Fruit fly (Drosophila melanogaster) whole organism, embryonic: ENCODE results near the gene hkb.
A peak's percentile ranks its signal among the peaks of the same experiment; 100 is the strongest.

Experiments used
- Bgb ChIP-seq: fragments of 200-800 bp; sonication (Bioruptor generic); IDR thresholded peaks from 2 replicates; pipeline ENCODE4 v1.3.6; 2022; ENCODE audit warnings: missing biosample characterization, missing genetic modification characterization; ENCODE audit not compliant: partially characterized antibody
- CG10321 ChIP-seq: fragments of 200-800 bp; sonication (Bioruptor generic); IDR thresholded peaks from 2 replicates; pipeline ENCODE4 v1.3.6; 2022; ENCODE audit warnings: missing biosample characterization, missing genetic modification characterization
- CG12236 ChIP-seq: fragments of 200-800 bp; sonication (Bioruptor generic); optimal IDR thresholded peaks from 2 replicates; lab custom pipeline; 2016; ENCODE audit warnings: missing biosample characterization, missing genetic modification characterization
- CG12391 ChIP-seq: fragments of 200-800 bp; sonication (Bioruptor generic); optimal IDR thresholded peaks from 3 replicates; lab custom pipeline; 2018; ENCODE audit warnings: missing biosample characterization, mild to moderate bottlenecking, missing genetic modification characterization, moderate library complexity
- CG13296 ChIP-seq: fragments of 200-800 bp; sonication (Bioruptor generic); optimal IDR thresholded peaks from 3 replicates; lab custom pipeline; 2018; ENCODE audit warnings: missing biosample characterization, mild to moderate bottlenecking, missing genetic modification characterization
- CG15479 ChIP-seq: fragments of 200-800 bp; sonication (Bioruptor generic); optimal IDR thresholded peaks from 3 replicates; lab custom pipeline; 2019; ENCODE audit warnings: missing biosample characterization, mild to moderate bottlenecking, missing genetic modification characterization, moderate library complexity
- CG17568 ChIP-seq: fragments of 200-800 bp; sonication (Bioruptor generic); optimal IDR thresholded peaks from 2 replicates; lab custom pipeline; 2018; ENCODE audit warnings: missing biosample characterization, mild to moderate bottlenecking, missing genetic modification characterization, moderate library complexity
- CG17829 ChIP-seq: fragments of 200-800 bp; optimal IDR thresholded peaks from 2 replicates; lab custom pipeline; 2019; ENCODE audit warnings: missing biosample characterization, mild to moderate bottlenecking, missing genetic modification characterization, moderate library complexity
- CG18476 ChIP-seq: fragments of 200-800 bp; sonication (Bioruptor generic); optimal IDR thresholded peaks from 2 replicates; lab custom pipeline; 2016; ENCODE audit warnings: missing biosample characterization, mild to moderate bottlenecking, missing genetic modification characterization
- CG2712 ChIP-seq: fragments of 200-800 bp; optimal IDR thresholded peaks from 3 replicates; lab custom pipeline; 2019; ENCODE audit warnings: missing biosample characterization, mild to moderate bottlenecking, missing genetic modification characterization, moderate library complexity
- CG2875 ChIP-seq: fragments of 200-800 bp; sonication (Bioruptor generic); optimal IDR thresholded peaks from 2 replicates; lab custom pipeline; 2017; ENCODE audit warnings: missing biosample characterization, mild to moderate bottlenecking, missing genetic modification characterization, missing genetic modification reagents
- CG34224 ChIP-seq: fragments of 200-800 bp; sonication (Bioruptor generic); IDR thresholded peaks from 3 replicates; pipeline ENCODE4 v1.3.6; 2022; ENCODE audit warnings: missing biosample characterization, missing genetic modification characterization; ENCODE audit not compliant: partially characterized antibody
- CG4424 ChIP-seq: fragments of 200-800 bp; sonication (Bioruptor generic); optimal IDR thresholded peaks from 3 replicates; lab custom pipeline; 2016; ENCODE audit warnings: missing biosample characterization, missing genetic modification characterization
- CG6791 ChIP-seq: fragments of 200-800 bp; sonication (Bioruptor generic); IDR thresholded peaks from 3 replicates; pipeline ENCODE4 v1.3.6; 2022; ENCODE audit warnings: missing biosample characterization, missing genetic modification characterization; ENCODE audit not compliant: partially characterized antibody
- CG7963 ChIP-seq: fragments of 200-800 bp; sonication (Bioruptor generic); IDR thresholded peaks from 3 replicates; pipeline ENCODE4 v1.3.6; 2022; ENCODE audit warnings: missing biosample characterization, missing genetic modification characterization; ENCODE audit not compliant: partially characterized antibody
- CG8290 ChIP-seq, 3 experiments: fragments of 200-800 bp; sonication (Bioruptor generic); optimal IDR thresholded peaks; 2 replicates each; lab custom pipeline; 2016 to 2019; ENCODE audit warnings: missing biosample characterization in 3 of 3, missing genetic modification characterization in 3 of 3, mild to moderate bottlenecking in 2 of 3, moderate library complexity in 1 of 3
- D ChIP-seq, 2 experiments: fragments of 200-800 bp in 1 of 2; fragments of >200 bp in 1 of 2; sonication (Bioruptor generic) in 1 of 2; optimal IDR thresholded peaks; 2 replicates in 1 of 2; 3 replicates in 1 of 2; lab custom pipeline; 2017; ENCODE audit warnings: mild to moderate bottlenecking in 1 of 2, missing biosample characterization in 1 of 2, missing genetic modification characterization in 1 of 2, missing genetic modification reagents in 1 of 2
- Dfd ChIP-seq, 2 experiments: fragments of >200 bp; optimal IDR thresholded peaks; 2 replicates each; lab custom pipeline; 2017; ENCODE audit warnings: missing biosample characterization in 2 of 2, missing genetic modification characterization in 2 of 2
- Dip2 ChIP-seq: fragments of 200-800 bp; sonication (Bioruptor generic); IDR thresholded peaks from 2 replicates; pipeline ENCODE4 v1.3.6; 2022; ENCODE audit warnings: missing biosample characterization, missing genetic modification characterization
- Dp ChIP-seq: fragments of 200-800 bp; sonication (Bioruptor generic); optimal IDR thresholded peaks from 2 replicates; lab custom pipeline; 2018; ENCODE audit warnings: missing biosample characterization, mild to moderate bottlenecking, missing genetic modification characterization, moderate library complexity
- Fer1 ChIP-seq: fragments of 200-800 bp; sonication (Bioruptor generic); optimal IDR thresholded peaks from 2 replicates; lab custom pipeline; 2017; ENCODE audit warnings: missing biosample characterization, mild to moderate bottlenecking, missing genetic modification characterization
- HLH4C ChIP-seq: fragments of 200-800 bp; sonication (Bioruptor generic); IDR thresholded peaks from 3 replicates; pipeline ENCODE4 v1.3.6; 2022; ENCODE audit warnings: missing biosample characterization, missing genetic modification characterization; ENCODE audit not compliant: partially characterized antibody
- HmgZ ChIP-seq: fragments of 200-800 bp; sonication (Bioruptor generic); optimal IDR thresholded peaks from 2 replicates; lab custom pipeline; 2018; ENCODE audit warnings: missing biosample characterization, mild to moderate bottlenecking, missing genetic modification characterization
- Hr51 ChIP-seq, 2 experiments: fragments of 200-800 bp; sonication (Bioruptor generic); optimal IDR thresholded peaks; 2 replicates in 1 of 2; 3 replicates in 1 of 2; lab custom pipeline; 2016 to 2018; ENCODE audit warnings: missing biosample characterization in 2 of 2, missing genetic modification characterization in 2 of 2, mild to moderate bottlenecking in 1 of 2, moderate library complexity in 1 of 2
- Jarid2 ChIP-seq: fragments of 200-800 bp; sonication (Bioruptor generic); optimal IDR thresholded peaks from 3 replicates; lab custom pipeline; 2017; ENCODE audit warnings: mild to moderate bottlenecking, missing biosample characterization, missing genetic modification reagents, missing genetic modification characterization
- Lim3 ChIP-seq: fragments of 200-800 bp; sonication (Bioruptor generic); IDR thresholded peaks from 2 replicates; pipeline ENCODE4 v1.3.6; 2022; ENCODE audit warnings: missing biosample characterization, missing genetic modification characterization
- Med ChIP-seq: fragments of 200-800 bp; sonication (Bioruptor generic); peaks from one replicate; lab custom pipeline; 2016; ENCODE audit warnings: missing biosample characterization, missing genetic modification characterization, mild to moderate bottlenecking, inconsistent platforms, moderate library complexity
- Neu2 ChIP-seq: fragments of 200-800 bp; sonication (Bioruptor generic); optimal IDR thresholded peaks from 3 replicates; lab custom pipeline; 2016; ENCODE audit warnings: missing biosample characterization, missing genetic modification characterization, borderline replicate concordance
- bbx ChIP-seq: fragments of 200-800 bp; sonication (Bioruptor generic); IDR thresholded peaks from 2 replicates; pipeline ENCODE4 v1.3.6; 2022; ENCODE audit warnings: missing biosample characterization, missing genetic modification characterization; ENCODE audit not compliant: partially characterized antibody
- bcd ChIP-seq: fragments of 200-800 bp; sonication (Bioruptor generic); optimal IDR thresholded peaks from 2 replicates; lab custom pipeline; 2017; ENCODE audit warnings: missing biosample characterization, mild to moderate bottlenecking, missing genetic modification characterization
- cg ChIP-seq: fragments of 200-800 bp; sonication (Bioruptor generic); optimal IDR thresholded peaks from 3 replicates; lab custom pipeline; 2019; ENCODE audit warnings: missing biosample characterization, mild to moderate bottlenecking, missing genetic modification characterization, moderate library complexity
- ci ChIP-seq: fragments of 200-800 bp; sonication (Bioruptor generic); IDR thresholded peaks from 3 replicates; pipeline ENCODE4 v1.3.6; 2022; ENCODE audit warnings: missing biosample characterization, missing genetic modification characterization
- emc ChIP-seq: fragments of 200-800 bp; sonication (Bioruptor generic); optimal IDR thresholded peaks from 2 replicates; lab custom pipeline; 2016; ENCODE audit warnings: missing biosample characterization, missing genetic modification characterization
- fd102C ChIP-seq: fragments of 200-800 bp; sonication (Bioruptor generic); optimal IDR thresholded peaks from 2 replicates; lab custom pipeline; 2018; ENCODE audit warnings: missing biosample characterization, mild to moderate bottlenecking, missing genetic modification characterization, moderate library complexity
- fru ChIP-seq: fragments of >200 bp; optimal IDR thresholded peaks from 2 replicates; lab custom pipeline; 2017
- grau ChIP-seq: fragments of 200-800 bp; optimal IDR thresholded peaks from 3 replicates; lab custom pipeline; 2019; ENCODE audit warnings: missing biosample characterization, mild to moderate bottlenecking, missing genetic modification characterization, moderate library complexity
- hb ChIP-seq: fragments of 200-800 bp; sonication (Bioruptor generic); IDR thresholded peaks from 3 replicates; pipeline ENCODE4 v1.3.6; 2022; ENCODE audit warnings: missing biosample characterization, missing genetic modification characterization; ENCODE audit not compliant: partially characterized antibody
- nerfin-2 ChIP-seq: fragments of 200-800 bp; sonication (Bioruptor generic); IDR thresholded peaks from 2 replicates; pipeline ENCODE4 v1.3.6; 2022; ENCODE audit warnings: missing biosample characterization, missing genetic modification characterization; ENCODE audit not compliant: partially characterized antibody
- pan ChIP-seq, 4 experiments: fragments of >200 bp in 3 of 4; fragments of 200-800 bp in 1 of 4; sonication (Bioruptor generic) in 1 of 4; optimal IDR thresholded peaks in 3 of 4; IDR thresholded peaks in 1 of 4; 2 replicates each; pipeline versions ENCODE4 v1.3.6 to Lab custom; 2017 to 2022; ENCODE audit warnings: missing biosample characterization in 2 of 4, missing genetic modification characterization in 2 of 4, mixed read lengths in 1 of 4
- phol ChIP-seq: fragments of 200-800 bp; sonication (Bioruptor generic); optimal IDR thresholded peaks from 3 replicates; lab custom pipeline; 2018; ENCODE audit warnings: missing biosample characterization, mild to moderate bottlenecking, missing genetic modification characterization, moderate library complexity
- pum ChIP-seq: fragments of 200-800 bp; sonication (Bioruptor generic); optimal IDR thresholded peaks from 2 replicates; lab custom pipeline; 2016; ENCODE audit warnings: missing biosample characterization, missing genetic modification characterization
- sr ChIP-seq: fragments of 200-800 bp; sonication (Bioruptor generic); IDR thresholded peaks from 3 replicates; pipeline ENCODE4 v1.3.6; 2022; ENCODE audit warnings: missing biosample characterization, missing genetic modification characterization
- stwl ChIP-seq: fragments of 200-800 bp; sonication (Bioruptor generic); optimal IDR thresholded peaks from 3 replicates; lab custom pipeline; 2018; ENCODE audit warnings: missing biosample characterization, mild to moderate bottlenecking, missing genetic modification characterization, moderate library complexity
- tap ChIP-seq: fragments of 200-800 bp; optimal IDR thresholded peaks from 3 replicates; lab custom pipeline; 2019; ENCODE audit warnings: missing biosample characterization, mild to moderate bottlenecking, missing genetic modification characterization, moderate library complexity
- tgo ChIP-seq: fragments of 200-800 bp; sonication (Bioruptor generic); IDR thresholded peaks from 3 replicates; pipeline ENCODE4 v1.3.6; 2022; ENCODE audit warnings: missing biosample characterization, missing genetic modification characterization
- trem ChIP-seq: fragments of 200-800 bp; optimal IDR thresholded peaks from 3 replicates; lab custom pipeline; 2019; ENCODE audit warnings: missing biosample characterization, mild to moderate bottlenecking, missing genetic modification characterization, moderate library complexity

Gene hkb

dm6 chr3R:4381079-4381919, 34.9 kb upstream of the hkb start, which contains the start of gene Cont (continued):
- TF ChIP-seq Dfd (GFP tag; optimal IDR thresholded peaks at IDR 0.05; lab: Kevin White, UChicago) (no peak), nerfin-2 (peak; percentile 94), HLH4C (peak; percentile 93), CG2875 (GFP tag; lab: Kevin White, UChicago) (no peak), CG17568 (GFP tag; lab: Kevin White, UChicago) (no peak), ci (GFP tag; lab: Robert Waterston, UW) (0 out of 3 replicates have a peak, but pooled peaks have one; percentile 53), pum (no peak), Dp (GFP tag; lab: Kevin White, UChicago) (peak; percentile 97), CG12236 (no peak), fd102C (GFP tag; lab: Kevin White, UChicago) (no peak), bbx (peak; percentile 98), Bgb (GFP tag; lab: Robert Waterston, UW) (peak; percentile 97), cg (GFP tag; lab: Kevin White, UChicago) (peak; percentile 76), Fer1 (GFP tag; lab: Kevin White, UChicago) (peak; percentile 1), phol (tag; lab: Kevin White, UChicago) (peak; percentile 68), stwl (tag; lab: Kevin White, UChicago) (peak; percentile 55), bcd (GFP tag; lab: Kevin White, UChicago) (no peak), D (optimal IDR thresholded peaks at IDR 0.05; lab: Kevin White, UChicago) (no peak), D (GFP tag; optimal IDR thresholded peaks at IDR 0.05; lab: Kevin White, UChicago) (no peak), CG13296 (no peak), tap (tag; lab: Kevin White, UChicago) (no peak), CG7963 (GFP tag; lab: Robert Waterston, UW) (peak; percentile 94), CG4424 (GFP tag; lab: Kevin White, UChicago) (no peak), Jarid2 (no peak), emc (no peak), CG17829 (peak; percentile 24), Lim3 (no peak), hb (GFP tag; lab: Robert Waterston, UW) (peak; percentile 94), trem (tag; lab: Kevin White, UChicago) (peak; percentile 60), fru (lab: Kevin White, UChicago) (no peak), CG34224 (peak; percentile 93), CG12391 (tag; lab: Kevin White, UChicago) (peak; percentile 20), HmgZ (tag; lab: Kevin White, UChicago) (peak; percentile 58), Dip2 (no peak), CG6791 (peak; percentile 97), grau (tag; lab: Kevin White, UChicago) (peak; percentile 5), CG15479 (GFP tag; lab: Kevin White, UChicago) (peak; percentile 12), Med (GFP tag; lab: Kevin White, UChicago) (peak; percentile 79), Neu2 (GFP tag; lab: Kevin White, UChicago) (peak; percentile 20), pan (optimal IDR thresholded peaks at IDR 0.05; lab: Kevin White, UChicago) (no peak), pan (GFP tag; optimal IDR thresholded peaks at IDR 0.05 in 1 of 2, IDR thresholded peaks at IDR 0.05 in 1 of 2) (peak in 1 of 2 experiments; percentile 7), tgo (no peak), CG8290 (GFP tag; optimal IDR thresholded peaks at IDR 0.05; lab: Kevin White, UChicago) (no peak), CG8290 (tag; optimal IDR thresholded peaks at IDR 0.05; lab: Kevin White, UChicago) (peak in 1 of 2 experiments; percentile 71), CG18476 (GFP tag; lab: Kevin White, UChicago) (peak; percentile 9), Hr51 (GFP tag; optimal IDR thresholded peaks at IDR 0.05; lab: Kevin White, UChicago) (peak in 1 of 2 experiments; percentile 38), CG2712 (tag; lab: Kevin White, UChicago) (peak; percentile 31), CG10321 (GFP tag; lab: Robert Waterston, UW) (no peak), sr (no peak)
